Worm (Caenorhabditis elegans): ENCODE results near the gene exc-14.

exc-14 gene

DNA sequence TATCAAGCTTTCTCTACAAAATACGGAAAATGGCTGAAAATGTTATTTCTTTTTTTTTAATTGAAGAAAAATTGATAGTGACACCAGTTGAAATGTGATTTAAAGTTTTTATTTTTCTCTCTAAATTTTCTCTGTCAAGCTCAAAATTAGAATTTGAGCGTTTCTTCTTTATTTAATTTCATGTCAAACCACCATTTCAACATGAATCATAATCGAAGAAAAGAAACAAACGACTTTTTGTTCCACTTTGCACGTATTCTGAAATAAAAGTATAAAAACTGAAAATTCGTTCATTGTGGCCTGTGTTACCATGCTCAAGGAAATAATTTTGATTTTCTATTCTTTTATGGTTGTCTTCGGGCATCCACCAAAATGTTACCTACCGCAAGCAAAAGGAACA lies 12.9 kb downstream of the exc-14 start, which contains the start of gene K11D12.13:
K11D12.13 (plus strand) TSS at position 301 of the 400 bp plus-strand sequence.
- TF ChIP-seq zag-1 (tag; optimal IDR thresholded peaks at IDR 0.05) (no peak), mml-1 (tag; optimal IDR thresholded peaks at IDR 0.05) (no peak), hmg-11 (tag; optimal IDR thresholded peaks at IDR 0.05) (no peak), eor-1 (tag; optimal IDR thresholded peaks at IDR 0.05) (no peak), nhr-25 (tag; optimal IDR thresholded peaks at IDR 0.05) (no peak), sea-2 (GFP tag; optimal IDR thresholded peaks at IDR 0.05) (no peak), snpc-4 (tag; optimal IDR thresholded peaks at IDR 0.05) (no peak), ZK546.5 (tag; optimal IDR thresholded peaks at IDR 0.05) (no peak), lsy-12 (tag; optimal IDR thresholded peaks at IDR 0.05) (no peak), nhr-28 (tag; optimal IDR thresholded peaks at IDR 0.05) (no peak), egl-27 (tag; optimal IDR thresholded peaks at IDR 0.05) (no peak), aly-2 (tag; optimal IDR thresholded peaks at IDR 0.05) (no peak), unc-39 (tag; optimal IDR thresholded peaks at IDR 0.05) (no peak)

DNA sequence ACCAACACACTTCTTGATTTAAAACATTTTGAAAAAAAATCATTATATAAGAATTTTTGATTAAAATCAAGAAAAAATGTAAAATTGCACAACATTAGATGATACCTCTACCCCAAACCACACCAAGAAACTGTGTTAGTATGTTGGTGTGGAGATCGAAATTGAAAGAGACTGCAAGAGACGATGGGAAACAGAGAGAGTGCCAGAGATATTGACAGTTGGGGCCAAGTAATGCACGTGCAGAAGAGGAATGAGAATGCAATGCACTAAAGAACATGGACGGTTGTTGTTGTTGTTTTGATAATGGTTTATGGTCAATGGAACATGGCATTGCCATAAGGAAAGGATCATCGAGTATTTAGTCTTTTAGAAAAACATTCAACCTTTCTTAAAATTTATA lies 13.8 kb downstream of the exc-14 start:
- TF ChIP-seq unc-39 (tag; optimal IDR thresholded peaks at IDR 0.05) (no peak), pha-4 (tag; optimal IDR thresholded peaks at IDR 0.05) (peak; percentile 11), lin-15B (tag; optimal IDR thresholded peaks at IDR 0.05) (no peak), ceh-28 (tag; optimal IDR thresholded peaks at IDR 0.05) (no peak), mml-1 (tag; optimal IDR thresholded peaks at IDR 0.05) (peak; percentile 58), lin-39 (tag; optimal IDR thresholded peaks at IDR 0.05) (peak; percentile 0), hmg-11 (tag; optimal IDR thresholded peaks at IDR 0.05) (no peak), ceh-16 (tag; optimal IDR thresholded peaks at IDR 0.05) (no peak), elt-2 (tag; optimal IDR thresholded peaks at IDR 0.05) (peak; percentile 48), nhr-28 (tag; optimal IDR thresholded peaks at IDR 0.05) (no peak), jun-1 (tag; optimal IDR thresholded peaks at IDR 0.05) (no peak), daf-12 (tag; optimal IDR thresholded peaks at IDR 0.05) (no peak), mdl-1 (tag; optimal IDR thresholded peaks at IDR 0.05) (peak; percentile 68), elt-1 (tag; optimal IDR thresholded peaks at IDR 0.05) (no peak), nhr-76 (tag; optimal IDR thresholded peaks at IDR 0.05) (no peak), nhr-23 (tag; optimal IDR thresholded peaks at IDR 0.05) (peak; percentile 42), zag-1 (tag; optimal IDR thresholded peaks at IDR 0.05) (no peak), nhr-43 (tag; optimal IDR thresholded peaks at IDR 0.05; ENCODE audit: poor library complexity, severe bottlenecking) (no peak), pqm-1 (tag; optimal IDR thresholded peaks at IDR 0.05) (peak; percentile 41), tbx-2 (tag; optimal IDR thresholded peaks at IDR 0.05) (no peak), ceh-9 (tag; optimal IDR thresholded peaks at IDR 0.05) (no peak), nhr-11 (tag; optimal IDR thresholded peaks at IDR 0.05) (no peak), ZK546.5 (tag; optimal IDR thresholded peaks at IDR 0.05) (no peak), snpc-4 (tag; optimal IDR thresholded peaks at IDR 0.05) (no peak)

DNA sequence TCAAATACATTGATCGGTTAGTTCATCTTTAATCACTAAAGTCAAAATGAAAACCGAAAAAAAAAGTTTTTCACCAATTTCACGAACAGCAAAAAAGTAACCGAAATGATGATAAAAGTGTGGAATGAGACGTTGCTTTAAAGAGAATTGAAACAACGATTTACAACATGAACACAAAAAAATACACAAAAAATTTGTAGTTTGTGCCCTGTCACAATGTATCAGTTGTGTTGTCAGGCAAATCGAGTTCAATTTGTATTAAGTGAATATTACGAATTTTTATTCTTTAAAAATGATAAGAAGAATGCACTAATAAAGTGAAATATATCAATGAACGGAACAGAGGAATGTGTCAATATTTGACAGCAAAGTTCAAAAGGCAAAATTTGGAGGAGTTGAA lies 14.2 kb downstream of the exc-14 start:
- TF ChIP-seq ZK546.5 (tag; optimal IDR thresholded peaks at IDR 0.05) (no peak), elt-2 (tag; optimal IDR thresholded peaks at IDR 0.05) (peak; percentile 66), nhr-11 (tag; optimal IDR thresholded peaks at IDR 0.05) (no peak)

DNA sequence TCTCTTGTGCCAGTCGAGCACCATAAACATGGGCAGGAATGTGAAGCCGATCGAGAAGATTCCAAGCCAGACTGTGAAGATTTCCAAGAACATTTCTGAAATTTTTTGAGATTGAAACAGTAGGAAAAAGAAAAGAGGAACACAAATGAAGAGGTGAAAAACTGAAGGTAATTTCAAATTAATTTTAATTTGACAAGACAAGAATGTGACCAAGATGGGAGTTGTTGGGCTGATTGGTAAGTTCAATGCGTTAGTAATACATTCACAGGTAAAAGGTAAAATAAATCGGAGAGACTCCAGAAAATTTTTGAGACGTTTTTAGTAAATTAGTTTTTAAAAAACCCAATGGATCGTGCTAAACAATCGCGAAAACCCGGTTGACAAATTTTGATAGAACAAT lies 15.3 kb downstream of the exc-14 start, which contains the start of gene swt-7:
swt-7 (minus strand) TSS at position 101 of the 400 bp plus-strand sequence.
- TF ChIP-seq elt-2 (tag; optimal IDR thresholded peaks at IDR 0.05) = no peak
- no peak for TF ChIP-seq ceh-28 (tag; optimal IDR thresholded peaks at IDR 0.05)

DNA sequence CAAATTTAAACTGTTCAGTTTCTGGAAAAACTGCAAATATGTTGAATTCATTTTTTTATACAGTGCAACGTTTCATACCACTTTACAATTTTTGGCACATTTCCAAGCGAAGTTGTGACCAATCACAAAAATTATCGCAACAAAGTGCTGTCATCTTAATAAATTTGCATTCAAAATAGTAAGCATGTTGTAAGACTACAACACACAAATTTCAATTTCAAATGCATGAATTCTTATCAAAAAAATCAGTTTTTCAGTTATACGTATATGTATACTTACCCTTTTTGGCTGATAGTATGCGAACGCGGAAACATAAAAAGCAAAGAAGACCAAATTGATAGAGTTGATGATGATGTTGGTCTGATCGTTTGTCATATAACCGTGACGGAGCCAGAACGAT lies 15.8 kb downstream of the exc-14 start:
- no peak for TF ChIP-seq elt-1 (tag; optimal IDR thresholded peaks at IDR 0.05)
- TF ChIP-seq nhr-12 (tag; optimal IDR thresholded peaks at IDR 0.05) = no peak
- no peak for TF ChIP-seq nhr-76 (tag; optimal IDR thresholded peaks at IDR 0.05)
- no peak for TF ChIP-seq egl-5 (tag; optimal IDR thresholded peaks at IDR 0.05)
- TF ChIP-seq sea-2 (GFP tag; optimal IDR thresholded peaks at IDR 0.05) = no peak
- TF ChIP-seq pha-4 (tag; optimal IDR thresholded peaks at IDR 0.05) = peak; percentile 28
- no peak for TF ChIP-seq lsy-12 (tag; optimal IDR thresholded peaks at IDR 0.05)
- no peak for TF ChIP-seq snpc-4 (tag; optimal IDR thresholded peaks at IDR 0.05)
- TF ChIP-seq aly-2 (tag; optimal IDR thresholded peaks at IDR 0.05) = no peak
- TF ChIP-seq hmg-11 (tag; optimal IDR thresholded peaks at IDR 0.05) = no peak
- peak; percentile 38 for TF ChIP-seq skn-1 (tag; optimal IDR thresholded peaks at IDR 0.05)
- no peak for TF ChIP-seq ztf-11 (tag; optimal IDR thresholded peaks at IDR 0.05)
- no peak for TF ChIP-seq zag-1 (tag; optimal IDR thresholded peaks at IDR 0.05)
- peak; percentile 88 for TF ChIP-seq elt-2 (tag; optimal IDR thresholded peaks at IDR 0.05)
- TF ChIP-seq nhr-67 (tag; optimal IDR thresholded peaks at IDR 0.05) = no peak
- no peak for TF ChIP-seq ama-1 (optimal IDR thresholded peaks at IDR 0.05)
- TF ChIP-seq pqm-1 (tag; optimal IDR thresholded peaks at IDR 0.05) = peak; percentile 86
- TF ChIP-seq fos-1 (tag; optimal IDR thresholded peaks at IDR 0.05) = no peak
- no peak for TF ChIP-seq mdl-1 (tag; optimal IDR thresholded peaks at IDR 0.05)
- no peak for TF ChIP-seq nhr-23 (tag; optimal IDR thresholded peaks at IDR 0.05)
- TF ChIP-seq jun-1 (tag; optimal IDR thresholded peaks at IDR 0.05) = peak; percentile 3

Measured in whole organism, L3 larva.